Worm (Caenorhabditis elegans) whole organism, L2 larva: ENCODE measurements around the gene Y46E12A.3.

Experiments used
- aly-2 ChIP-seq: fragments of 150-350 bp; optimal IDR thresholded peaks from 2 replicates; lab custom pipeline; 2014; ENCODE audit warnings: missing biosample characterization, missing genetic modification characterization
- ceh-82 ChIP-seq: fragments of 150-350 bp; optimal IDR thresholded peaks from 2 replicates; lab custom pipeline; 2014; ENCODE audit warnings: missing biosample characterization, missing genetic modification characterization
- dmd-4 ChIP-seq: sonication (generic microtip); optimal IDR thresholded peaks from 2 replicates; lab custom pipeline; 2017; ENCODE audit warnings: missing biosample characterization, missing genetic modification characterization
- egl-27 ChIP-seq: sonication (generic microtip); optimal IDR thresholded peaks from 3 replicates; lab custom pipeline; 2017; ENCODE audit warnings: missing biosample characterization, missing genetic modification reagents, missing genetic modification characterization
- gmeb-1 ChIP-seq: fragments of 150-350 bp; optimal IDR thresholded peaks from 2 replicates; lab custom pipeline; 2014; ENCODE audit warnings: missing biosample characterization, missing genetic modification characterization
- lin-39 ChIP-seq: fragments of 150-350 bp; optimal IDR thresholded peaks from 2 replicates; lab custom pipeline; 2014; ENCODE audit warnings: missing biosample characterization, missing genetic modification reagents, missing genetic modification characterization
- lsy-2 ChIP-seq, 2 experiments: fragments of 150-350 bp in 1 of 2; sonication (generic microtip) in 1 of 2; optimal IDR thresholded peaks; 2 replicates each; lab custom pipeline; 2014 to 2017; ENCODE audit warnings: missing biosample characterization in 2 of 2, missing genetic modification characterization in 2 of 2
- mdl-1 ChIP-seq, 2 experiments: fragments of 150-350 bp in 1 of 2; sonication (generic microtip) in 1 of 2; optimal IDR thresholded peaks; 2 replicates each; lab custom pipeline; 2017; ENCODE audit warnings: missing biosample characterization in 2 of 2, missing genetic modification characterization in 2 of 2
- nhr-10 ChIP-seq: sonication (generic microtip); optimal IDR thresholded peaks from 2 replicates; lab custom pipeline; 2017; ENCODE audit warnings: missing biosample characterization, missing genetic modification characterization
- skn-1 ChIP-seq: sonication (generic microtip); optimal IDR thresholded peaks from 2 replicates; lab custom pipeline; 2017; ENCODE audit warnings: missing biosample characterization, missing genetic modification characterization
- snpc-4 ChIP-seq: fragments of 150-350 bp; optimal IDR thresholded peaks from 2 replicates; lab custom pipeline; 2014; ENCODE audit warnings: missing biosample characterization, missing genetic modification characterization
- unc-62 ChIP-seq: fragments of 150-350 bp; optimal IDR thresholded peaks from 2 replicates; lab custom pipeline; 2014; ENCODE audit warnings: missing biosample characterization, missing genetic modification reagents, missing genetic modification characterization

ce11 chrIII:1803000-1803399 lies 48.3 kb upstream of the Y46E12A.3 start:
- TF ChIP-seq dmd-4 (no peak), gmeb-1 (tag; lab: Kevin White, UChicago) (no peak), ceh-82 (tag; lab: Kevin White, UChicago) (no peak), egl-27 (tag; lab: Kevin White, UChicago) (no peak), lsy-2 (tag; optimal IDR thresholded peaks at IDR 0.05; lab: Kevin White, UChicago) (no peak), lin-39 (tag; lab: Kevin White, UChicago) (no peak), aly-2 (no peak), unc-62 (GFP tag; lab: Kevin White, UChicago) (no peak), skn-1 (tag; lab: Kevin White, UChicago) (no peak), mdl-1 (tag; optimal IDR thresholded peaks at IDR 0.05; lab: Kevin White, UChicago) (no peak), nhr-10 (tag; lab: Kevin White, UChicago) (no peak), snpc-4 (no peak)
